Fruit fly (Drosophila melanogaster): ENCODE measurements around the gene nuf.

dm6 chr3L:14150141-14150556 lies 40.5 kb upstream of the nuf start:
- TF ChIP-seq CG4496 (GFP tag; IDR thresholded peaks at IDR 0.05) (no peak), CG10348 (GFP tag; IDR thresholded peaks at IDR 0.05) (no peak), CG32121 (GFP tag; IDR thresholded peaks at IDR 0.05) (no peak), CG12605 (GFP tag; IDR thresholded peaks at IDR 0.05) (no peak), gl (tag; optimal IDR thresholded peaks at IDR 0.05) (no peak)
